Fruit fly (Drosophila melanogaster) ovary, adult (tissue): Measurements from ENCODE around the gene Sfp33A2.

Source experiments
- CG17801 ChIP-seq: fragments of 200-800 bp; optimal IDR thresholded peaks from 2 replicates; lab custom pipeline; 2019; ENCODE audit warnings: missing biosample characterization, mild to moderate bottlenecking, missing genetic modification characterization, moderate library complexity; ENCODE audit not compliant: partially characterized antibody

The Sfp33A2 gene

dm6 chr2L:11813665-11814087 lies 23.8 kb upstream of the Sfp33A2 start, which contains the start of gene CycY:
TSS of gene CycY (minus strand) at chr2L:11813780.
- no peak for TF ChIP-seq CG17801 (GFP tag; lab: Kevin White, UChicago)

dm6 chr2L:11816376-11816775 lies 21.1 kb upstream of the Sfp33A2 start:
- no peak for TF ChIP-seq CG17801 (GFP tag; lab: Kevin White, UChicago)

- TF ChIP-seq CG17801 (GFP tag; lab: Kevin White, UChicago) = no peak
These were observed 13.9 kb upstream of the Sfp33A2 start for dm6 chr2L:11823470-11824162.

- TF ChIP-seq CG17801 (GFP tag; lab: Kevin White, UChicago) = no peak
These were observed 8.2 kb upstream of the Sfp33A2 start, which contains the start of gene esc for dm6 chr2L:11829277-11829676. TSS of gene esc (minus strand) at chr2L:11829405.

dm6 chr2L:11833786-11834185 lies 3.7 kb upstream of the Sfp33A2 start, which contains the start of gene CG45011:
TSS of gene CG45011 (plus strand) at chr2L:11834086.
- no peak for TF ChIP-seq CG17801 (GFP tag; lab: Kevin White, UChicago)

dm6 chr2L:11834308-11834707 lies 3.2 kb upstream of the Sfp33A2 start, which contains the start of gene CG45012:
TSS of gene CG45012 (plus strand) at chr2L:11834608.
- TF ChIP-seq CG17801 (GFP tag; lab: Kevin White, UChicago) = no peak

dm6 chr2L:11836943-11837342 lies 570 bp upstream of the Sfp33A2 start, which contains the start of gene Sfp33A4:
TSS of gene Sfp33A4 (plus strand) at chr2L:11837243.
- no peak for TF ChIP-seq CG17801 (GFP tag; lab: Kevin White, UChicago)

dm6 chr2L:11839612-11840011 lies 2.1 kb downstream of the Sfp33A2 start, which contains the start of gene Sfp33A3:
TSS of gene Sfp33A3 (plus strand) at chr2L:11839912.
- TF ChIP-seq CG17801 (GFP tag; lab: Kevin White, UChicago) = no peak

dm6 chr2L:11840391-11840790 lies 2.9 kb downstream of the Sfp33A2 start, which contains the start of gene CG31704:
TSS of gene CG31704 (plus strand) at chr2L:11840691.
- TF ChIP-seq CG17801 (GFP tag; lab: Kevin White, UChicago) = no peak

- TF ChIP-seq CG17801 (GFP tag; lab: Kevin White, UChicago) = no peak
These were observed 4.0 kb downstream of the Sfp33A2 start for dm6 chr2L:11841538-11841937.

dm6 chr2L:11842291-11843187 lies 5.0 kb downstream of the Sfp33A2 start, which contains the start of the genes CG44008, CG14933, CG46426 and CG42486:
TSS of gene CG44008 (minus strand) at chr2L:11842445.
TSS of gene CG14933 (plus strand) at chr2L:11842828.
TSS of gene CG46426 (plus strand) at chr2L:11842828.
TSS of gene CG42486 (plus strand) at chr2L:11843137.
- TF ChIP-seq CG17801 (GFP tag; lab: Kevin White, UChicago) = no peak

dm6 chr2L:11844278-11844677 lies 6.8 kb downstream of the Sfp33A2 start:
- no peak for TF ChIP-seq CG17801 (GFP tag; lab: Kevin White, UChicago)

dm6 chr2L:11845159-11845788 lies 7.8 kb downstream of the Sfp33A2 start:
- no peak for TF ChIP-seq CG17801 (GFP tag; lab: Kevin White, UChicago)

dm6 chr2L:11846926-11847325 lies 9.4 kb downstream of the Sfp33A2 start, which contains the start of gene Mal-B1:
TSS of gene Mal-B1 (plus strand) at chr2L:11847226.
- no peak for TF ChIP-seq CG17801 (GFP tag; lab: Kevin White, UChicago)
